Fruit fly (Drosophila melanogaster) whole organism, embryonic: ENCODE measurements around the gene CG13075.
A peak's percentile ranks its signal among the peaks of the same experiment; 100 is the strongest.

Experiments
- Asciz ChIP-seq: fragments of 200-800 bp; sonication (Bioruptor generic); optimal IDR thresholded peaks from 2 replicates; lab custom pipeline; 2017; ENCODE audit warnings: missing biosample characterization, mild to moderate bottlenecking, missing genetic modification characterization, missing genetic modification reagents
- Awh ChIP-seq: fragments of 200-800 bp; sonication (Bioruptor generic); IDR thresholded peaks from 2 replicates; pipeline ENCODE4, ENCODE4 v1.3.6; 2022; ENCODE audit warnings: missing biosample characterization, missing genetic modification characterization
- B-H2 ChIP-seq: fragments of 200-800 bp; sonication (Bioruptor generic); optimal IDR thresholded peaks from 2 replicates; lab custom pipeline; 2018; ENCODE audit warnings: missing biosample characterization, mild to moderate bottlenecking, missing genetic modification characterization
- CG1024 ChIP-seq: fragments of 200-800 bp; sonication (Bioruptor generic); IDR thresholded peaks from 2 replicates; pipeline ENCODE4 v1.3.6; 2022; ENCODE audit warnings: missing biosample characterization, missing genetic modification characterization
- CG10321 ChIP-seq: fragments of 200-800 bp; sonication (Bioruptor generic); IDR thresholded peaks from 2 replicates; pipeline ENCODE4 v1.3.6; 2022; ENCODE audit warnings: missing biosample characterization, missing genetic modification characterization
- CG10462 ChIP-seq: fragments of 200-800 bp; sonication (Bioruptor generic); optimal IDR thresholded peaks from 2 replicates; lab custom pipeline; 2016; ENCODE audit warnings: missing biosample characterization, missing genetic modification characterization
- CG10543 ChIP-seq: fragments of 200-800 bp; sonication (Bioruptor generic); optimal IDR thresholded peaks from 3 replicates; lab custom pipeline; 2017; ENCODE audit warnings: missing biosample characterization, mild to moderate bottlenecking, missing genetic modification characterization, moderate library complexity
- CG12155 ChIP-seq: fragments of 200-800 bp; sonication (Bioruptor generic); optimal IDR thresholded peaks from 3 replicates; lab custom pipeline; 2016; ENCODE audit warnings: missing biosample characterization, missing genetic modification characterization
- CG12299 ChIP-seq: fragments of 200-800 bp; sonication (Bioruptor generic); optimal IDR thresholded peaks from 2 replicates; lab custom pipeline; 2018; ENCODE audit warnings: missing biosample characterization, mild to moderate bottlenecking, missing genetic modification characterization
- CG12391 ChIP-seq: fragments of 200-800 bp; sonication (Bioruptor generic); optimal IDR thresholded peaks from 3 replicates; lab custom pipeline; 2018; ENCODE audit warnings: missing biosample characterization, mild to moderate bottlenecking, missing genetic modification characterization, moderate library complexity
- CG13287 ChIP-seq: fragments of 200-800 bp; sonication (Bioruptor generic); IDR thresholded peaks from 2 replicates; pipeline ENCODE4 v1.3.6; 2022; ENCODE audit warnings: missing biosample characterization, missing genetic modification characterization; ENCODE audit not compliant: partially characterized antibody
- CG15696 ChIP-seq: fragments of 200-800 bp; sonication (Bioruptor generic); optimal IDR thresholded peaks from 2 replicates; lab custom pipeline; 2019; ENCODE audit warnings: missing biosample characterization, mild to moderate bottlenecking, missing genetic modification characterization, moderate library complexity
- CG17328 ChIP-seq: fragments of 200-800 bp; sonication (Bioruptor generic); IDR thresholded peaks from 2 replicates; pipeline ENCODE4 v1.3.6; 2022; ENCODE audit warnings: missing biosample characterization, missing genetic modification characterization
- CG17829 ChIP-seq: fragments of 200-800 bp; optimal IDR thresholded peaks from 2 replicates; lab custom pipeline; 2019; ENCODE audit warnings: missing biosample characterization, mild to moderate bottlenecking, missing genetic modification characterization, moderate library complexity
- CG18262 ChIP-seq: fragments of 200-800 bp; optimal IDR thresholded peaks from 3 replicates; lab custom pipeline; 2019; ENCODE audit warnings: missing biosample characterization, mild to moderate bottlenecking, missing genetic modification characterization, moderate library complexity
- CG30431 ChIP-seq: fragments of 200-800 bp; sonication (Bioruptor generic); optimal IDR thresholded peaks from 2 replicates; lab custom pipeline; 2017; ENCODE audit warnings: missing biosample characterization, missing genetic modification characterization
- CG34422 ChIP-seq: fragments of 200-800 bp; sonication (Bioruptor generic); IDR thresholded peaks from 3 replicates; pipeline ENCODE4 v1.3.6; 2022; ENCODE audit warnings: missing biosample characterization, missing genetic modification characterization
- CG4360 ChIP-seq: fragments of 200-800 bp; sonication (Bioruptor generic); IDR thresholded peaks from 2 replicates; pipeline ENCODE4 v1.3.6; 2022; ENCODE audit warnings: missing biosample characterization, missing genetic modification characterization
- CG6854 ChIP-seq: fragments of 200-800 bp; sonication (Bioruptor generic); optimal IDR thresholded peaks from 3 replicates; lab custom pipeline; 2017; ENCODE audit warnings: missing biosample characterization, mild to moderate bottlenecking, missing genetic modification characterization
- CG7987 ChIP-seq: fragments of 200-800 bp; sonication (Bioruptor generic); optimal IDR thresholded peaks from 2 replicates; lab custom pipeline; 2018; ENCODE audit warnings: missing biosample characterization, mild to moderate bottlenecking, missing genetic modification characterization, moderate library complexity
- CG8924 ChIP-seq: fragments of 200-800 bp; optimal IDR thresholded peaks from 3 replicates; lab custom pipeline; 2019; ENCODE audit warnings: missing biosample characterization, mild to moderate bottlenecking, missing genetic modification characterization, moderate library complexity
- CG9609 ChIP-seq: fragments of 200-800 bp; sonication (Bioruptor generic); optimal IDR thresholded peaks from 3 replicates; lab custom pipeline; 2016; ENCODE audit warnings: missing biosample characterization, missing genetic modification characterization
- CG9797 ChIP-seq: fragments of 200-800 bp; sonication (Bioruptor generic); optimal IDR thresholded peaks from 3 replicates; lab custom pipeline; 2018; ENCODE audit warnings: missing biosample characterization, mild to moderate bottlenecking, missing genetic modification characterization
- Ets97D ChIP-seq: fragments of 200-800 bp; sonication (Bioruptor generic); optimal IDR thresholded peaks from 3 replicates; lab custom pipeline; 2016; ENCODE audit warnings: missing biosample characterization, missing genetic modification characterization
- Fer1 ChIP-seq: fragments of 200-800 bp; sonication (Bioruptor generic); optimal IDR thresholded peaks from 2 replicates; lab custom pipeline; 2017; ENCODE audit warnings: missing biosample characterization, mild to moderate bottlenecking, missing genetic modification characterization
- Fer3 ChIP-seq: fragments of 200-800 bp; sonication (Bioruptor generic); optimal IDR thresholded peaks from 2 replicates; lab custom pipeline; 2018; ENCODE audit warnings: missing biosample characterization, mild to moderate bottlenecking, missing genetic modification characterization, moderate library complexity
- MBD-R2 ChIP-seq: fragments of 200-800 bp; sonication (Bioruptor generic); IDR thresholded peaks from 2 replicates; pipeline ENCODE4 v1.3.6; 2022; ENCODE audit warnings: missing biosample characterization, missing genetic modification characterization
- Med ChIP-seq: fragments of 200-800 bp; sonication (Bioruptor generic); peaks from one replicate; lab custom pipeline; 2016; ENCODE audit warnings: missing biosample characterization, missing genetic modification characterization, mild to moderate bottlenecking, inconsistent platforms, moderate library complexity
- NC2α ChIP-seq: fragments of 200-800 bp; sonication (Bioruptor generic); optimal IDR thresholded peaks from 2 replicates; lab custom pipeline; 2016; ENCODE audit warnings: missing biosample characterization, missing genetic modification characterization
- Sry-β ChIP-seq: fragments of 200-800 bp; sonication (Bioruptor generic); optimal IDR thresholded peaks from 2 replicates; lab custom pipeline; 2018; ENCODE audit warnings: missing biosample characterization, mild to moderate bottlenecking, missing genetic modification characterization, moderate library complexity
- Xrp1 ChIP-seq: fragments of 200-800 bp; sonication (Bioruptor generic); IDR thresholded peaks from 2 replicates; pipeline ENCODE4 v1.3.6; 2022; ENCODE audit warnings: missing biosample characterization, missing genetic modification characterization
- chinmo ChIP-seq: fragments of 200-800 bp; sonication (Bioruptor generic); IDR thresholded peaks from 4 replicates; pipeline ENCODE4 v1.3.6; 2022; ENCODE audit warnings: missing biosample characterization, missing genetic modification characterization; ENCODE audit not compliant: partially characterized antibody
- ems ChIP-seq: fragments of 200-800 bp; sonication (Bioruptor generic); optimal IDR thresholded peaks from 3 replicates; lab custom pipeline; 2016; ENCODE audit warnings: missing biosample characterization, missing genetic modification characterization
- ftz-f1 ChIP-seq: fragments of 200-800 bp; sonication (Bioruptor generic); optimal IDR thresholded peaks from 2 replicates; lab custom pipeline; 2016; ENCODE audit warnings: missing biosample characterization, missing genetic modification characterization
- gce ChIP-seq: fragments of 200-800 bp; sonication (Bioruptor generic); IDR thresholded peaks from 3 replicates; pipeline ENCODE4 v1.3.6; 2022; ENCODE audit warnings: missing biosample characterization, missing genetic modification characterization
- lilli ChIP-seq: fragments of 200-800 bp; sonication (Bioruptor generic); optimal IDR thresholded peaks from 3 replicates; lab custom pipeline; 2016; ENCODE audit warnings: missing biosample characterization, missing genetic modification characterization
- mirr ChIP-seq: fragments of 200-800 bp; sonication (Bioruptor generic); optimal IDR thresholded peaks from 3 replicates; lab custom pipeline; 2018; ENCODE audit warnings: missing biosample characterization, mild to moderate bottlenecking, missing genetic modification characterization
- nmo ChIP-seq: fragments of 200-800 bp; sonication (Bioruptor generic); optimal IDR thresholded peaks from 2 replicates; lab custom pipeline; 2018; ENCODE audit warnings: missing biosample characterization, mild to moderate bottlenecking, missing genetic modification characterization, moderate library complexity
- oc ChIP-seq: fragments of 200-800 bp; sonication (Bioruptor generic); optimal IDR thresholded peaks from 2 replicates; lab custom pipeline; 2018; ENCODE audit warnings: missing biosample characterization, mild to moderate bottlenecking, missing genetic modification characterization, moderate library complexity
- onecut ChIP-seq: fragments of 200-800 bp; sonication (Bioruptor generic); IDR thresholded peaks from 2 replicates; pipeline ENCODE4 v1.3.6; 2022; ENCODE audit warnings: missing biosample characterization, missing genetic modification characterization
- pros ChIP-seq: fragments of 200-800 bp; sonication (Bioruptor generic); optimal IDR thresholded peaks from 3 replicates; lab custom pipeline; 2019; ENCODE audit warnings: missing biosample characterization, mild to moderate bottlenecking, missing genetic modification characterization, moderate library complexity
- psq ChIP-seq: fragments of 200-800 bp; sonication (Bioruptor generic); optimal IDR thresholded peaks from 2 replicates; lab custom pipeline; 2017; ENCODE audit warnings: missing biosample characterization, missing genetic modification characterization
- rib ChIP-seq: fragments of 200-800 bp; sonication (Bioruptor generic); IDR thresholded peaks from 2 replicates; pipeline ENCODE4 v1.3.6; 2022; ENCODE audit warnings: missing biosample characterization, missing genetic modification characterization
- sens ChIP-seq: fragments of 200-800 bp; sonication (Bioruptor generic); peaks from one replicate; lab custom pipeline; 2016; ENCODE audit warnings: missing biosample characterization, missing genetic modification characterization
- slou ChIP-seq: fragments of 200-800 bp; sonication (Bioruptor generic); optimal IDR thresholded peaks from 3 replicates; lab custom pipeline; 2016; ENCODE audit warnings: missing biosample characterization, missing genetic modification characterization
- sna ChIP-seq: fragments of 200-800 bp; sonication (Bioruptor generic); IDR thresholded peaks from 2 replicates; pipeline ENCODE4 v1.3.6; 2022; ENCODE audit warnings: missing biosample characterization, missing genetic modification characterization; ENCODE audit not compliant: partially characterized antibody
- sqz ChIP-seq: fragments of 200-800 bp; sonication (Bioruptor generic); optimal IDR thresholded peaks from 3 replicates; lab custom pipeline; 2018; ENCODE audit warnings: missing biosample characterization, mild to moderate bottlenecking, missing genetic modification characterization
- tin ChIP-seq: fragments of 200-800 bp; sonication (Bioruptor generic); optimal IDR thresholded peaks from 3 replicates; lab custom pipeline; 2016; ENCODE audit warnings: missing biosample characterization, missing genetic modification characterization
- ttk ChIP-seq: fragments of 200-800 bp; sonication (Bioruptor generic); IDR thresholded peaks from 2 replicates; pipeline ENCODE4 v2.1.2; 2022; ENCODE audit warnings: missing biosample characterization, missing genetic modification characterization

CG13075 gene

dm6 chr3L:16046387-16047066 is 37.3 kb upstream of the CG13075 start:
- TF ChIP-seq Med (GFP tag; lab: Kevin White, UChicago) (peak; percentile 92), Awh (GFP tag; lab: Robert Waterston, UW) (0 out of 2 replicates have a peak, but pooled peaks have one; percentile 8), nmo (peak; percentile 4), psq (GFP tag; lab: Kevin White, UChicago) (no peak), CG10321 (GFP tag; lab: Robert Waterston, UW) (0 out of 2 replicates have a peak, but pooled peaks have one; percentile 10), CG6854 (GFP tag; lab: Kevin White, UChicago) (peak; percentile 43), gce (peak; percentile 66; the same call in 1 of the 3 replicates), tin (GFP tag; lab: Kevin White, UChicago) (no peak), ems (GFP tag; lab: Kevin White, UChicago) (no peak), CG30431 (GFP tag; lab: Kevin White, UChicago) (no peak), pros (GFP tag; lab: Kevin White, UChicago) (peak; percentile 26), oc (tag; lab: Kevin White, UChicago) (peak; percentile 81), Sry-β (GFP tag; lab: Kevin White, UChicago) (no peak), MBD-R2 (GFP tag; lab: Robert Waterston, UW) (no peak), sna (no peak), CG17328 (GFP tag; lab: Robert Waterston, UW) (peak; percentile 49; the same call in 1 of the 2 replicates), CG10462 (no peak), CG9797 (GFP tag; lab: Kevin White, UChicago) (peak; percentile 19), Fer1 (GFP tag; lab: Kevin White, UChicago) (peak; percentile 21), B-H2 (peak; percentile 76), CG17829 (tag; lab: Kevin White, UChicago) (peak; percentile 60), rib (GFP tag; lab: Robert Waterston, UW) (peak; percentile 66), CG9609 (GFP tag; lab: Kevin White, UChicago) (no peak), mirr (peak; percentile 85), CG4360 (GFP tag; lab: Robert Waterston, UW) (peak; percentile 51), CG34422 (GFP tag; lab: Robert Waterston, UW) (peak; percentile 44; the same call in 1 of the 3 replicates), onecut (peak; percentile 67), slou (no peak), Asciz (GFP tag; lab: Kevin White, UChicago) (peak; percentile 11), CG12155 (peak; percentile 91), CG12299 (tag; lab: Kevin White, UChicago) (peak; percentile 47), sqz (GFP tag; lab: Kevin White, UChicago) (peak; percentile 86), CG12391 (peak; percentile 6), Ets97D (GFP tag; lab: Kevin White, UChicago) (no peak), CG1024 (GFP tag; lab: Robert Waterston, UW) (0 out of 2 replicates have a peak, but pooled peaks have one; percentile 7), CG8924 (tag; lab: Kevin White, UChicago) (peak; percentile 89), ttk (GFP tag; lab: Robert Waterston, UW) (0 out of 2 replicates have a peak, but pooled peaks have one; percentile 6), chinmo (GFP tag; lab: Robert Waterston, UW) (peak; percentile 94), ftz-f1 (GFP tag; lab: Kevin White, UChicago) (peak; percentile 75), NC2α (no peak), CG7987 (GFP tag; lab: Kevin White, UChicago) (peak; percentile 18), Fer3 (peak; percentile 40), lilli (GFP tag; lab: Kevin White, UChicago) (peak; percentile 25), Xrp1 (no peak; the same call in 1 of the 2 replicates), CG15696 (no peak), CG10543 (GFP tag; lab: Kevin White, UChicago) (peak; percentile 89), sens (GFP tag; lab: Kevin White, UChicago) (peak; percentile 89), CG13287 (GFP tag; lab: Robert Waterston, UW) (peak; percentile 10; the same call in 1 of the 2 replicates), CG18262 (tag; lab: Kevin White, UChicago) (no peak)
